Worm (Caenorhabditis elegans): ENCODE data around the gene clec-62.

clec-62 gene

DNA sequence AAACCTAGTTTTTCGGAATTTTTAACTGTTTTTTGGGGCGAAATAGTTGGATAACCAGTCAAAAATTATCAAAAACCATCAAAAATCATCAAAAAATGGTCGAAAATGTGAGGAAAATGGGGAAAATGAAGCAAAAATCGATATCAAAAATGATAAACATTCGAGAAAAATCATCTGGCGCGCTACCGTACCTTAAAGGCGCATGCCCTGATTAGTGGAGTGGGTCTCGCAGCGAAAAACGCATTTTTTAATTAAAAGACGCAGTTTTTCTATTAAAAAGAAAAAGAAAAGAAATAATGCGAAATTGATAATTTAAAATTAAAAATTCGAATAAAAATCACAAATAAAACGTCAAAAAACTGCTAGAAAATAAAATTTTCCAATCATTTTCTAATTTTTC, 14.5 kb downstream of the clec-62 start, which contains the start of gene F35C5.1 (continued):
- TF ChIP-seq F23B12.7 (tag; optimal IDR thresholded peaks at IDR 0.05; ENCODE audit: insufficient read depth): no peak
- peak; percentile 43; the same call in 1 of the 2 replicates for TF ChIP-seq mcd-1 (GFP tag; IDR thresholded peaks at IDR 0.05)
- no peak; the same call in 1 of the 2 replicates for TF ChIP-seq B0019.2 (GFP tag; conservative IDR thresholded peaks at IDR 0.05)
- TF ChIP-seq bed-1 (GFP tag; IDR thresholded peaks at IDR 0.05): no peak
- no peak for TF ChIP-seq C06A6.2 (GFP tag; conservative IDR thresholded peaks at IDR 0.05)
- TF ChIP-seq ceh-100 (GFP tag; IDR thresholded peaks at IDR 0.05): no peak
- TF ChIP-seq attf-5 (GFP tag; optimal IDR thresholded peaks at IDR 0.05): no peak
- TF ChIP-seq attf-3 (GFP tag; conservative IDR thresholded peaks at IDR 0.05): 0 out of 2 replicates have a peak, but pooled peaks have one; percentile 18
- TF ChIP-seq ceh-40 (GFP tag; IDR thresholded peaks at IDR 0.05): no peak
- 0 out of 2 replicates have a peak, but pooled peaks have one; percentile 20 for TF ChIP-seq nfyb-1 (GFP tag; IDR thresholded peaks at IDR 0.05)
- TF ChIP-seq Y79H2A.3 (GFP tag; conservative IDR thresholded peaks at IDR 0.05): no peak
- no peak for TF ChIP-seq aptf-3 (GFP tag; IDR thresholded peaks at IDR 0.05)
- TF ChIP-seq ets-4 (GFP tag; optimal IDR thresholded peaks at IDR 0.05): no peak
- TF ChIP-seq ztf-25 (GFP tag; IDR thresholded peaks at IDR 0.05): no peak
- peak; percentile 87 for TF ChIP-seq efl-1 (GFP tag; optimal IDR thresholded peaks at IDR 0.05)
- no peak for TF ChIP-seq B0336.3 (GFP tag; IDR thresholded peaks at IDR 0.05)
- TF ChIP-seq unc-62 (GFP tag; optimal IDR thresholded peaks at IDR 0.05): no peak
- TF ChIP-seq nhr-27 (tag; optimal IDR thresholded peaks at IDR 0.05): no peak
- TF ChIP-seq nhr-120 (GFP tag; IDR thresholded peaks at IDR 0.05): no peak
- TF ChIP-seq F52B5.7 (tag; optimal IDR thresholded peaks at IDR 0.05): no peak
- no peak for TF ChIP-seq athp-1 (tag; optimal IDR thresholded peaks at IDR 0.05)
- TF ChIP-seq F39B2.1 (GFP tag; IDR thresholded peaks at IDR 0.05): no peak
- TF ChIP-seq snpc-4 (GFP tag; optimal IDR thresholded peaks at IDR 0.05): peak; percentile 24
- TF ChIP-seq snpc-4 (tag; optimal IDR thresholded peaks at IDR 0.05): peak in 2 of 4 experiments; percentile 18 to 30
- no peak for TF ChIP-seq Y53G8AR.9 (GFP tag; conservative IDR thresholded peaks at IDR 0.05)
- no peak for TF ChIP-seq ztf-6 (GFP tag; IDR thresholded peaks at IDR 0.05)
- TF ChIP-seq xnd-1 (tag; optimal IDR thresholded peaks at IDR 0.05): peak; percentile 88
- TF ChIP-seq ceh-79 (tag; optimal IDR thresholded peaks at IDR 0.05): no peak
- TF ChIP-seq zfh-2 (GFP tag; conservative IDR thresholded peaks at IDR 0.05): no peak
- TF ChIP-seq F10E7.11 (tag; optimal IDR thresholded peaks at IDR 0.05): no peak
- TF ChIP-seq nfya-2 (GFP tag; IDR thresholded peaks at IDR 0.05): no peak
- TF ChIP-seq lin-40 (tag; optimal IDR thresholded peaks at IDR 0.05): no peak
- TF ChIP-seq hrde-1 (tag; optimal IDR thresholded peaks at IDR 0.05; ENCODE audit: borderline replicate concordance): no peak
- no peak for TF ChIP-seq hlh-12 (tag; optimal IDR thresholded peaks at IDR 0.05)
- peak; percentile 94 for TF ChIP-seq lsl-1 (GFP tag; optimal IDR thresholded peaks at IDR 0.05)
- peak; percentile 95 for TF ChIP-seq madf-6 (GFP tag; IDR thresholded peaks at IDR 0.05)
- TF ChIP-seq F22D6.2 (tag; optimal IDR thresholded peaks at IDR 0.05): no peak
- TF ChIP-seq ama-1 (optimal IDR thresholded peaks at IDR 0.05): no peak
- TF ChIP-seq ama-1 (GFP tag; optimal IDR thresholded peaks at IDR 0.05): no peak
- TF ChIP-seq hmg-20 (GFP tag; IDR thresholded peaks at IDR 0.05): no peak
- TF ChIP-seq gei-17 (GFP tag; optimal IDR thresholded peaks at IDR 0.05): no peak
- peak; percentile 67 for TF ChIP-seq lin-54 (GFP tag; optimal IDR thresholded peaks at IDR 0.05)
- no peak for TF ChIP-seq T26A5.8 (tag; optimal IDR thresholded peaks at IDR 0.05)
- TF ChIP-seq Y53F4B.3 (GFP tag; IDR thresholded peaks at IDR 0.05): no peak
- TF ChIP-seq madf-3 (GFP tag; IDR thresholded peaks at IDR 0.05): no peak
- no peak for TF ChIP-seq F57A8.1 (GFP tag; optimal IDR thresholded peaks at IDR 0.05)
- no peak for TF ChIP-seq somi-1 (GFP tag; optimal IDR thresholded peaks at IDR 0.05)
- peak; percentile 77 for TF ChIP-seq snpc-3.4 (tag; optimal IDR thresholded peaks at IDR 0.05)
- TF ChIP-seq snpc-1.1 (tag; optimal IDR thresholded peaks at IDR 0.05; ENCODE audit: insufficient read depth): peak; percentile 34
- no peak for TF ChIP-seq T07F8.4 (tag; optimal IDR thresholded peaks at IDR 0.05)

All from whole organism, young adult.